Worm (Caenorhabditis elegans) whole organism, L4 larva: ENCODE measurements around the gene col-175.

Experiments used
- F10B5.3 ChIP-seq: sonication (generic microtip); optimal IDR thresholded peaks from 2 replicates; lab custom pipeline; 2016; ENCODE audit warnings: mild to moderate bottlenecking, missing genetic modification characterization, missing compliant biosample characterization
- F44E2.7 ChIP-seq: fragments of 200-800 bp; sonication (Bioruptor generic); IDR thresholded peaks from 2 replicates; pipeline ENCODE4 v2.1.2; 2022; ENCODE audit warnings: missing genetic modification characterization, missing compliant biosample characterization
- F49E8.2 ChIP-seq: sonication (generic microtip); optimal IDR thresholded peaks from 2 replicates; lab custom pipeline; 2016; ENCODE audit warnings: missing compliant biosample characterization, mild to moderate bottlenecking, missing genetic modification characterization, borderline replicate concordance
- T20F7.1 ChIP-seq: fragments of 200-800 bp; sonication (Bioruptor generic); optimal IDR thresholded peaks from 2 replicates; lab custom pipeline; 2018; ENCODE audit warnings: mild to moderate bottlenecking, missing genetic modification characterization, missing compliant biosample characterization
- Y105C5A.15 ChIP-seq: fragments of 200-800 bp; sonication (Bioruptor generic); IDR thresholded peaks from 2 replicates; pipeline ENCODE4 v1.3.6; 2022; ENCODE audit warnings: missing genetic modification characterization, missing compliant biosample characterization
- Y48G9A.11 ChIP-seq: fragments of 200-800 bp; sonication (Bioruptor generic); IDR thresholded peaks from 2 replicates; pipeline ENCODE4 v1.3.6; 2022; ENCODE audit warnings: missing genetic modification reagents, missing genetic modification characterization, missing compliant biosample characterization
- ZK546.5 ChIP-seq, 2 experiments: sonication (generic microtip); optimal IDR thresholded peaks; 2 replicates each; lab custom pipeline; 2017; ENCODE audit warnings: missing biosample characterization in 2 of 2, missing genetic modification characterization in 2 of 2
- aly-2 ChIP-seq: sonication (generic microtip); optimal IDR thresholded peaks from 2 replicates; lab custom pipeline; 2018; ENCODE audit warnings: missing biosample characterization, missing genetic modification characterization
- ama-1 ChIP-seq: fragments of 150-350 bp; optimal IDR thresholded peaks from 2 replicates; lab custom pipeline; 2014; ENCODE audit warnings: inconsistent platforms, mixed read lengths
- ceh-20 ChIP-seq: fragments of 200-800 bp; sonication (Bioruptor generic); IDR thresholded peaks from 2 replicates; pipeline ENCODE4 v1.3.6; 2022; ENCODE audit warnings: missing genetic modification reagents, missing genetic modification characterization, missing compliant biosample characterization
- ceh-28 ChIP-seq: fragments of 150-350 bp; optimal IDR thresholded peaks from 2 replicates; lab custom pipeline; 2014; ENCODE audit warnings: missing biosample characterization, missing genetic modification reagents, missing genetic modification characterization
- ceh-44 ChIP-seq: fragments of 200-800 bp; sonication (Bioruptor generic); IDR thresholded peaks from 2 replicates; pipeline ENCODE4 v1.3.6; 2022; ENCODE audit warnings: missing genetic modification reagents, missing genetic modification characterization, missing compliant biosample characterization
- ceh-62 ChIP-seq: sonication (generic microtip); optimal IDR thresholded peaks from 2 replicates; lab custom pipeline; 2017; ENCODE audit warnings: missing biosample characterization, missing genetic modification characterization
- cey-2 ChIP-seq: sonication (generic microtip); optimal IDR thresholded peaks from 3 replicates; lab custom pipeline; 2017; ENCODE audit warnings: missing genetic modification characterization, mild to moderate bottlenecking, missing compliant biosample characterization, antibody characterized with exemption, borderline replicate concordance; ENCODE audit not compliant: insufficient read depth
- daf-16 ChIP-seq, 3 experiments: sonication (generic microtip); optimal IDR thresholded peaks; 2 replicates each; lab custom pipeline; 2016 to 2017; ENCODE audit warnings: missing genetic modification characterization in 3 of 3, missing genetic modification reagents in 3 of 3, mild to moderate bottlenecking in 2 of 3, missing compliant biosample characterization in 2 of 3, missing biosample characterization in 1 of 3, moderate library complexity in 1 of 3
- daf-8 ChIP-seq: fragments of 200-800 bp; sonication (Bioruptor generic); IDR thresholded peaks from 2 replicates; pipeline ENCODE4 v1.3.6; 2022; ENCODE audit warnings: missing genetic modification characterization, missing compliant biosample characterization
- dmd-8 ChIP-seq: fragments of 200-800 bp; sonication (Bioruptor generic); IDR thresholded peaks from 2 replicates; pipeline ENCODE4 v1.3.6; 2022; ENCODE audit warnings: missing genetic modification characterization, missing compliant biosample characterization
- duxl-1 ChIP-seq: sonication (generic microtip); optimal IDR thresholded peaks from 2 replicates; lab custom pipeline; 2016; ENCODE audit warnings: mild to moderate bottlenecking, missing genetic modification characterization, moderate library complexity, missing compliant biosample characterization; ENCODE audit not compliant: poor library complexity
- hlh-11 ChIP-seq: fragments of 200-800 bp; sonication (Bioruptor generic); optimal IDR thresholded peaks from 2 replicates; lab custom pipeline; 2018; ENCODE audit warnings: mild to moderate bottlenecking, missing genetic modification characterization, missing compliant biosample characterization
- hmg-1.1 ChIP-seq: fragments of 200-800 bp; sonication (Bioruptor generic); IDR thresholded peaks from 2 replicates; pipeline ENCODE4 v1.3.6; 2022; ENCODE audit warnings: missing genetic modification reagents, missing genetic modification characterization, missing compliant biosample characterization
- jun-1 ChIP-seq: fragments of 150-350 bp; optimal IDR thresholded peaks from 2 replicates; lab custom pipeline; 2014; ENCODE audit warnings: missing biosample characterization, missing genetic modification reagents, missing genetic modification characterization
- lim-7 ChIP-seq: fragments of 200-800 bp; sonication (Bioruptor generic); IDR thresholded peaks from 2 replicates; pipeline ENCODE4 v1.3.6; 2022; ENCODE audit warnings: missing genetic modification characterization, missing compliant biosample characterization
- lin-1 ChIP-seq: fragments of 200-800 bp; sonication (Bioruptor generic); IDR thresholded peaks from 2 replicates; pipeline ENCODE4 v1.3.6; 2022; ENCODE audit warnings: missing genetic modification reagents, missing genetic modification characterization, missing compliant biosample characterization
- lin-15B ChIP-seq: fragments of 150-350 bp; sonication (generic microtip); optimal IDR thresholded peaks from 3 replicates; lab custom pipeline; 2014; ENCODE audit warnings: missing biosample characterization, missing genetic modification characterization
- lin-29 ChIP-seq: fragments of 200-800 bp; sonication (Bioruptor generic); IDR thresholded peaks from 2 replicates; pipeline ENCODE4 v1.3.6; 2022; ENCODE audit warnings: missing genetic modification reagents, missing genetic modification characterization, missing compliant biosample characterization
- lin-38 ChIP-seq: fragments of 200-800 bp; sonication (Bioruptor generic); IDR thresholded peaks from 2 replicates; pipeline ENCODE4 v1.3.6; 2022; ENCODE audit warnings: missing genetic modification reagents, missing genetic modification characterization, missing compliant biosample characterization
- lin-39 ChIP-seq: fragments of 150-350 bp; optimal IDR thresholded peaks from 2 replicates; lab custom pipeline; 2014; ENCODE audit warnings: missing biosample characterization, missing genetic modification reagents, missing genetic modification characterization
- lsy-2 ChIP-seq, 2 experiments: fragments of 150-350 bp in 1 of 2; sonication (generic microtip) in 1 of 2; optimal IDR thresholded peaks; 2 replicates each; lab custom pipeline; 2014 to 2017; ENCODE audit warnings: missing biosample characterization in 2 of 2, missing genetic modification characterization in 2 of 2
- madf-5 ChIP-seq, 2 experiments: fragments of 200-800 bp; sonication (Bioruptor generic); IDR thresholded peaks; 2 replicates each; pipeline ENCODE4 v1.3.6; 2022; ENCODE audit warnings: missing compliant biosample characterization in 2 of 2, missing genetic modification characterization in 2 of 2
- madf-9 ChIP-seq: fragments of 200-800 bp; sonication (Bioruptor generic); conservative IDR thresholded peaks from 2 replicates; pipeline ENCODE4 v1.3.6; 2022; ENCODE audit warnings: missing genetic modification reagents, missing genetic modification characterization, missing compliant biosample characterization
- mdl-1 ChIP-seq, 2 experiments: fragments of 150-350 bp in 1 of 2; sonication (generic microtip) in 1 of 2; optimal IDR thresholded peaks; 2 replicates each; lab custom pipeline; 2014 to 2017; ENCODE audit warnings: missing biosample characterization in 2 of 2, missing genetic modification characterization in 2 of 2
- mes-2 ChIP-seq: sonication (generic microtip); optimal IDR thresholded peaks from 2 replicates; lab custom pipeline; 2016; ENCODE audit warnings: missing genotype, mild to moderate bottlenecking, missing genetic modification characterization, missing compliant biosample characterization; ENCODE audit not compliant: poor library complexity, severe bottlenecking
- nhr-102 ChIP-seq: sonication (generic microtip); optimal IDR thresholded peaks from 2 replicates; lab custom pipeline; 2016; ENCODE audit warnings: mild to moderate bottlenecking, missing genetic modification characterization, moderate library complexity, missing compliant biosample characterization
- nhr-41 ChIP-seq: fragments of 200-800 bp; sonication (Bioruptor generic); IDR thresholded peaks from 2 replicates; pipeline ENCODE4 v1.3.6; 2022; ENCODE audit warnings: missing genetic modification reagents, missing genetic modification characterization, missing compliant biosample characterization
- nhr-42 ChIP-seq: fragments of 200-800 bp; sonication (Bioruptor generic); IDR thresholded peaks from 2 replicates; pipeline ENCODE4 v1.3.6; 2022; ENCODE audit warnings: missing genetic modification characterization, missing compliant biosample characterization
- nhr-48 ChIP-seq: sonication (generic microtip); optimal IDR thresholded peaks from 2 replicates; lab custom pipeline; 2016; ENCODE audit warnings: mild to moderate bottlenecking, missing genetic modification characterization, missing compliant biosample characterization
- nhr-77 ChIP-seq: fragments of 150-350 bp; optimal IDR thresholded peaks from 2 replicates; lab custom pipeline; 2014; ENCODE audit warnings: missing biosample characterization, missing genetic modification characterization
- php-3 ChIP-seq: fragments of 200-800 bp; sonication (Bioruptor generic); IDR thresholded peaks from 2 replicates; pipeline ENCODE4 v1.3.6; 2022; ENCODE audit warnings: missing genetic modification reagents, missing genetic modification characterization, missing compliant biosample characterization
- pqm-1 ChIP-seq: sonication (generic microtip); optimal IDR thresholded peaks from 2 replicates; lab custom pipeline; 2017; ENCODE audit warnings: missing biosample characterization, missing genetic modification characterization
- sdz-12 ChIP-seq: fragments of 200-800 bp; sonication (Bioruptor generic); optimal IDR thresholded peaks from 2 replicates; lab custom pipeline; 2018; ENCODE audit warnings: mild to moderate bottlenecking, missing genetic modification characterization, missing compliant biosample characterization
- set-16 ChIP-seq: fragments of 200-800 bp; sonication (Bioruptor generic); IDR thresholded peaks from 2 replicates; pipeline ENCODE4 v1.3.6; 2022; ENCODE audit warnings: missing genetic modification reagents, missing genetic modification characterization, missing compliant biosample characterization
- spr-1 ChIP-seq: sonication (generic microtip); optimal IDR thresholded peaks from 2 replicates; lab custom pipeline; 2016; ENCODE audit warnings: mild to moderate bottlenecking, missing genetic modification characterization, missing compliant biosample characterization
- spr-3 ChIP-seq: fragments of 200-800 bp; sonication (Bioruptor generic); optimal IDR thresholded peaks from 2 replicates; lab custom pipeline; 2018; ENCODE audit warnings: mild to moderate bottlenecking, missing genetic modification characterization, missing compliant biosample characterization
- tra-1 ChIP-seq: fragments of 200-800 bp; sonication (Bioruptor generic); IDR thresholded peaks from 2 replicates; pipeline ENCODE4 v1.3.6; 2022; ENCODE audit warnings: missing genetic modification reagents, missing genetic modification characterization, missing compliant biosample characterization
- unc-130 ChIP-seq: sonication (generic microtip); optimal IDR thresholded peaks from 2 replicates; lab custom pipeline; 2016; ENCODE audit warnings: missing genetic modification reagents, missing genetic modification characterization, missing compliant biosample characterization
- unc-62 ChIP-seq, 3 experiments: fragments of 150-350 bp in 1 of 3; sonication (generic microtip); optimal IDR thresholded peaks in 2 of 3; peaks in 1 of 3; 1 replicate in 1 of 3; 2 replicates in 2 of 3; lab custom pipeline; 2014 to 2017; ENCODE audit warnings: missing biosample characterization in 3 of 3, missing genetic modification characterization in 3 of 3, missing genetic modification reagents in 3 of 3, missing genotype in 1 of 3
- zag-1 ChIP-seq: fragments of 150-350 bp; optimal IDR thresholded peaks from 2 replicates; lab custom pipeline; 2014; ENCODE audit warnings: missing biosample characterization, missing genetic modification characterization
- zfp-2 ChIP-seq: sonication (generic microtip); optimal IDR thresholded peaks from 2 replicates; lab custom pipeline; 2016; ENCODE audit warnings: mild to moderate bottlenecking, missing genetic modification characterization, missing compliant biosample characterization
- zfp-3 ChIP-seq: fragments of 200-800 bp; sonication (Bioruptor generic); conservative IDR thresholded peaks from 2 replicates; pipeline ENCODE4 v1.3.6; 2022; ENCODE audit warnings: missing genetic modification reagents, missing genetic modification characterization, missing compliant biosample characterization
- zip-2 ChIP-seq: fragments of 150-350 bp; optimal IDR thresholded peaks from 2 replicates; lab custom pipeline; 2014; ENCODE audit warnings: missing biosample characterization, missing genetic modification characterization

col-175 gene

ce11 chrX:9264636-9265035, 30.2 kb upstream of the col-175 start (continued):
- TF ChIP-seq unc-62 (GFP tag; optimal IDR thresholded peaks at IDR 0.05 in 1 of 2; lab: Kevin White, UChicago): peak in 1 of 2 experiments; percentile 86
- TF ChIP-seq unc-62 (tag; optimal IDR thresholded peaks at IDR 0.05; lab: Kevin White, UChicago): no peak
- TF ChIP-seq duxl-1 (tag; lab: Kevin White, UChicago): no peak
- TF ChIP-seq pqm-1 (tag; lab: Kevin White, UChicago): peak; percentile 76
- TF ChIP-seq dmd-8 (GFP tag; lab: Robert Waterston, UW): no peak
- TF ChIP-seq mes-2: peak; percentile 50
- no peak for TF ChIP-seq daf-8 (GFP tag; lab: Robert Waterston, UW)
- peak; percentile 82 for TF ChIP-seq ceh-20 (GFP tag; lab: Robert Waterston, UW)
- no peak for TF ChIP-seq ZK546.5 (tag; optimal IDR thresholded peaks at IDR 0.05; lab: Kevin White, UChicago)
- TF ChIP-seq spr-3 (GFP tag; lab: Kevin White, UChicago): no peak
- peak; percentile 98 for TF ChIP-seq php-3 (GFP tag; lab: Robert Waterston, UW)
- TF ChIP-seq set-16 (GFP tag; lab: Robert Waterston, UW): no peak; the same call in 1 of the 2 replicates
- peak; percentile 29; the same call in 1 of the 2 replicates for TF ChIP-seq lin-38 (GFP tag; lab: Robert Waterston, UW)
- TF ChIP-seq T20F7.1 (GFP tag; lab: Kevin White, UChicago): peak; percentile 8
- 0 out of 2 replicates have a peak, but pooled peaks have one; percentile 38 for TF ChIP-seq zfp-3
- TF ChIP-seq lin-1: peak; percentile 72
- 0 out of 2 replicates have a peak, but pooled peaks have one; percentile 27 for TF ChIP-seq madf-9 (GFP tag; lab: Robert Waterston, UW)
- TF ChIP-seq zip-2: peak; percentile 16
- peak in 1 of 2 experiments; percentile 43 for TF ChIP-seq lsy-2 (tag; optimal IDR thresholded peaks at IDR 0.05; lab: Kevin White, UChicago)
- TF ChIP-seq lin-29: no peak
- TF ChIP-seq cey-2 (tag; lab: Kevin White, UChicago): no peak
- no peak for TF ChIP-seq jun-1 (tag; lab: Kevin White, UChicago)
- no peak for TF ChIP-seq ceh-62 (tag; lab: Kevin White, UChicago)
- TF ChIP-seq ceh-44 (GFP tag; lab: Robert Waterston, UW): no peak
- no peak for TF ChIP-seq nhr-41 (GFP tag; lab: Robert Waterston, UW)
- no peak for TF ChIP-seq Y48G9A.11 (GFP tag; lab: Robert Waterston, UW)
- TF ChIP-seq spr-1: no peak
- TF ChIP-seq F44E2.7 (GFP tag; lab: Robert Waterston, UW): no peak
- TF ChIP-seq nhr-48 (tag; lab: Kevin White, UChicago): peak; percentile 32
- no peak for TF ChIP-seq lin-15B (tag; lab: Kevin White, UChicago)
- TF ChIP-seq F49E8.2 (tag; lab: Kevin White, UChicago): no peak
- peak; percentile 2 for TF ChIP-seq ama-1 (lab: Kevin White, UChicago)
- no peak for TF ChIP-seq Y105C5A.15
- no peak for TF ChIP-seq aly-2 (tag; lab: Kevin White, UChicago)
- TF ChIP-seq daf-16 (GFP tag; optimal IDR thresholded peaks at IDR 0.05; lab: Kevin White, UChicago): peak; percentile 5 to 18
- peak; percentile 91 for TF ChIP-seq daf-16 (tag; optimal IDR thresholded peaks at IDR 0.05; lab: Kevin White, UChicago)
- no peak for TF ChIP-seq sdz-12 (GFP tag; lab: Kevin White, UChicago)
- TF ChIP-seq unc-130 (GFP tag; lab: Kevin White, UChicago): no peak
- TF ChIP-seq madf-5 (GFP tag; IDR thresholded peaks at IDR 0.05; lab: Robert Waterston, UW): no peak
- TF ChIP-seq mdl-1 (tag; optimal IDR thresholded peaks at IDR 0.05; lab: Kevin White, UChicago): peak in 1 of 2 experiments; percentile 60
- TF ChIP-seq lin-39: no peak
- TF ChIP-seq lim-7: peak; percentile 37; the same call in 1 of the 2 replicates
- no peak for TF ChIP-seq nhr-42
- TF ChIP-seq tra-1 (GFP tag; lab: Robert Waterston, UW): peak; percentile 76
- TF ChIP-seq hmg-1.1: no peak
- peak; percentile 94 for TF ChIP-seq hlh-11 (tag; lab: Kevin White, UChicago)
- TF ChIP-seq F10B5.3: no peak
- no peak for TF ChIP-seq ceh-28 (tag; lab: Kevin White, UChicago)
- TF ChIP-seq zag-1: no peak
- peak; percentile 61 for TF ChIP-seq nhr-102
- peak; percentile 77 for TF ChIP-seq nhr-77 (tag; lab: Kevin White, UChicago)
- no peak for TF ChIP-seq zfp-2 (tag; lab: Kevin White, UChicago)
